Fruit fly (Drosophila melanogaster) whole organism, embryonic: ENCODE measurements around the gene Mitf.

ENCODE experiments used
- Ada2b ChIP-seq: fragments of 200-800 bp; sonication (Bioruptor generic); IDR thresholded peaks from 2 replicates; pipeline ENCODE4 v1.3.6; 2022; ENCODE audit warnings: missing biosample characterization, missing genetic modification characterization
- Atf-2 ChIP-seq: fragments of 200-800 bp; sonication (Bioruptor generic); optimal IDR thresholded peaks from 2 replicates; lab custom pipeline; 2016; ENCODE audit warnings: missing biosample characterization, missing genetic modification characterization
- Bdp1 ChIP-seq: fragments of 200-800 bp; sonication (Bioruptor generic); optimal IDR thresholded peaks from 3 replicates; lab custom pipeline; 2016; ENCODE audit warnings: missing biosample characterization, missing genetic modification characterization
- CG10147 ChIP-seq: fragments of 200-800 bp; sonication (Bioruptor generic); optimal IDR thresholded peaks from 2 replicates; lab custom pipeline; 2019; ENCODE audit warnings: missing biosample characterization, mild to moderate bottlenecking, missing genetic modification characterization, moderate library complexity
- CG10959 ChIP-seq: fragments of 200-800 bp; sonication (Bioruptor generic); IDR thresholded peaks from 2 replicates; pipeline ENCODE4 v1.3.6; 2022; ENCODE audit warnings: missing biosample characterization, missing genetic modification characterization
- CG1233 ChIP-seq: fragments of 200-800 bp; sonication (Bioruptor generic); optimal IDR thresholded peaks from 4 replicates; lab custom pipeline; 2018; ENCODE audit warnings: missing biosample characterization, mild to moderate bottlenecking, missing genetic modification characterization
- CG13624 ChIP-seq: fragments of 200-800 bp; sonication (Bioruptor generic); optimal IDR thresholded peaks from 2 replicates; lab custom pipeline; 2016; ENCODE audit warnings: missing biosample characterization, missing genetic modification characterization
- CG13894 ChIP-seq: fragments of 200-800 bp; sonication (Bioruptor generic); optimal IDR thresholded peaks from 3 replicates; lab custom pipeline; 2018; ENCODE audit warnings: missing biosample characterization, mild to moderate bottlenecking, missing genetic modification characterization, moderate library complexity
- CG15479 ChIP-seq: fragments of 200-800 bp; sonication (Bioruptor generic); optimal IDR thresholded peaks from 3 replicates; lab custom pipeline; 2019; ENCODE audit warnings: missing biosample characterization, mild to moderate bottlenecking, missing genetic modification characterization, moderate library complexity
- CG18599 ChIP-seq: fragments of 200-800 bp; sonication (Bioruptor generic); optimal IDR thresholded peaks from 3 replicates; lab custom pipeline; 2017; ENCODE audit warnings: missing biosample characterization, missing genetic modification characterization, mild to moderate bottlenecking, moderate library complexity, missing genetic modification reagents
- CG18619 ChIP-seq: fragments of 200-800 bp; sonication (Bioruptor generic); optimal IDR thresholded peaks from 3 replicates; lab custom pipeline; 2017; ENCODE audit warnings: missing biosample characterization, mild to moderate bottlenecking, missing genetic modification characterization
- CG2116 ChIP-seq: fragments of 200-800 bp; sonication (Bioruptor generic); optimal IDR thresholded peaks from 3 replicates; lab custom pipeline; 2018; ENCODE audit warnings: missing biosample characterization, mild to moderate bottlenecking, missing genetic modification characterization
- CG2199 ChIP-seq: fragments of 200-800 bp; sonication (Bioruptor generic); IDR thresholded peaks from 3 replicates; pipeline ENCODE4 v1.3.6; 2022; ENCODE audit warnings: missing biosample characterization, missing genetic modification characterization
- CG3065 ChIP-seq: fragments of 200-800 bp; sonication (Bioruptor generic); optimal IDR thresholded peaks from 2 replicates; lab custom pipeline; 2016; ENCODE audit warnings: missing biosample characterization, missing genetic modification characterization
- CG3726 ChIP-seq: fragments of 200-800 bp; sonication (Bioruptor generic); IDR thresholded peaks from 3 replicates; pipeline ENCODE4, ENCODE4 v1.3.6; 2022; ENCODE audit warnings: missing biosample characterization, missing genetic modification characterization
- CG6654 ChIP-seq: fragments of 200-800 bp; sonication (Bioruptor generic); optimal IDR thresholded peaks from 2 replicates; lab custom pipeline; 2017; ENCODE audit warnings: missing biosample characterization, mild to moderate bottlenecking, missing genetic modification characterization
- CG6683 ChIP-seq: fragments of 200-800 bp; sonication (Bioruptor generic); optimal IDR thresholded peaks from 2 replicates; lab custom pipeline; 2017; ENCODE audit warnings: missing biosample characterization, mild to moderate bottlenecking, missing genetic modification characterization, missing genetic modification reagents
- CG7928 ChIP-seq: fragments of 200-800 bp; sonication (Bioruptor generic); optimal IDR thresholded peaks from 2 replicates; lab custom pipeline; 2017; ENCODE audit warnings: missing biosample characterization, mild to moderate bottlenecking, missing genetic modification characterization
- CG8388 ChIP-seq: fragments of 200-800 bp; sonication (Bioruptor generic); optimal IDR thresholded peaks from 2 replicates; lab custom pipeline; 2019; ENCODE audit warnings: missing biosample characterization, mild to moderate bottlenecking, missing genetic modification characterization, moderate library complexity
- CG8924 ChIP-seq: fragments of 200-800 bp; optimal IDR thresholded peaks from 3 replicates; lab custom pipeline; 2019; ENCODE audit warnings: missing biosample characterization, mild to moderate bottlenecking, missing genetic modification characterization, moderate library complexity
- CG9215 ChIP-seq: fragments of 200-800 bp; sonication (Bioruptor generic); IDR thresholded peaks from 2 replicates; pipeline ENCODE4 v1.3.6; 2022; ENCODE audit warnings: missing biosample characterization, missing genetic modification characterization
- Deaf1 ChIP-seq: fragments of 200-800 bp; optimal IDR thresholded peaks from 3 replicates; lab custom pipeline; 2019; ENCODE audit warnings: missing biosample characterization, mild to moderate bottlenecking, missing genetic modification characterization, moderate library complexity
- Hmr ChIP-seq: fragments of 200-800 bp; sonication (Bioruptor generic); optimal IDR thresholded peaks from 3 replicates; lab custom pipeline; 2017; ENCODE audit warnings: mild to moderate bottlenecking, missing biosample characterization, missing genetic modification reagents, missing genetic modification characterization
- Hsf ChIP-seq: fragments of 200-800 bp; sonication (Bioruptor generic); optimal IDR thresholded peaks from 3 replicates; lab custom pipeline; 2016; ENCODE audit warnings: missing biosample characterization, missing genetic modification characterization
- MTF-1 ChIP-seq: fragments of 200-800 bp; sonication (Bioruptor generic); optimal IDR thresholded peaks from 2 replicates; lab custom pipeline; 2018; ENCODE audit warnings: missing biosample characterization, mild to moderate bottlenecking, missing genetic modification characterization, borderline replicate concordance
- Nf-YC ChIP-seq: fragments of 200-800 bp; optimal IDR thresholded peaks from 3 replicates; lab custom pipeline; 2019; ENCODE audit warnings: missing biosample characterization, mild to moderate bottlenecking, missing genetic modification characterization, moderate library complexity
- Rfx ChIP-seq: fragments of 200-800 bp; sonication (Bioruptor generic); IDR thresholded peaks from 2 replicates; pipeline ENCODE4 v1.3.6; 2022; ENCODE audit warnings: missing biosample characterization, missing genetic modification characterization
- Rx ChIP-seq: fragments of 200-800 bp; sonication (Bioruptor generic); IDR thresholded peaks from 2 replicates; pipeline ENCODE4 v1.3.6; 2022; ENCODE audit warnings: missing biosample characterization, missing genetic modification characterization
- Ssrp ChIP-seq: fragments of 200-800 bp; sonication (Bioruptor generic); optimal IDR thresholded peaks from 2 replicates; lab custom pipeline; 2018; ENCODE audit warnings: missing biosample characterization, mild to moderate bottlenecking, missing genetic modification characterization, moderate library complexity
- Stat92E ChIP-seq, 3 experiments: fragments of >200 bp in 2 of 3; fragments of 200-800 bp in 1 of 3; sonication (Bioruptor generic) in 1 of 3; optimal IDR thresholded peaks; 2 replicates each; lab custom pipeline; 2017 to 2019; ENCODE audit warnings: missing biosample characterization in 3 of 3, missing genetic modification characterization in 3 of 3, mild to moderate bottlenecking in 1 of 3, moderate library complexity in 1 of 3
- Tbp ChIP-seq: fragments of >200 bp; optimal IDR thresholded peaks from 2 replicates; lab custom pipeline; 2018; ENCODE audit warnings: missing biosample characterization, missing genetic modification characterization
- aop ChIP-seq: fragments of 200-800 bp; sonication (Bioruptor generic); IDR thresholded peaks from 2 replicates; pipeline ENCODE4 v1.3.6; 2022; ENCODE audit warnings: missing biosample characterization, missing genetic modification characterization
- ara ChIP-seq: fragments of 200-800 bp; sonication (Bioruptor generic); IDR thresholded peaks from 2 replicates; pipeline ENCODE4 v1.3.6; 2022; ENCODE audit warnings: missing biosample characterization, missing genetic modification characterization
- ato ChIP-seq: fragments of 200-800 bp; sonication (Bioruptor generic); IDR thresholded peaks from 2 replicates; pipeline ENCODE4 v1.3.6; 2022; ENCODE audit warnings: missing biosample characterization, missing genetic modification characterization; ENCODE audit not compliant: partially characterized antibody
- az2 ChIP-seq: fragments of 200-800 bp; sonication (Bioruptor generic); optimal IDR thresholded peaks from 3 replicates; lab custom pipeline; 2016; ENCODE audit warnings: missing biosample characterization, missing genetic modification characterization
- corto ChIP-seq: fragments of 200-800 bp; sonication (Bioruptor generic); optimal IDR thresholded peaks from 2 replicates; lab custom pipeline; 2016; ENCODE audit warnings: missing biosample characterization, mild to moderate bottlenecking, missing genetic modification characterization, moderate library complexity
- crp ChIP-seq, 2 experiments: fragments of 200-800 bp; sonication (Bioruptor generic); optimal IDR thresholded peaks; 2 replicates in 1 of 2; 3 replicates in 1 of 2; lab custom pipeline; 2017; ENCODE audit warnings: missing biosample characterization in 2 of 2, missing genetic modification characterization in 2 of 2, mild to moderate bottlenecking in 1 of 2, moderate library complexity in 1 of 2
- dan ChIP-seq: fragments of 200-800 bp; sonication (Bioruptor generic); IDR thresholded peaks from 2 replicates; pipeline ENCODE4 v1.3.6; 2022; ENCODE audit warnings: missing biosample characterization, missing genetic modification characterization
- dimm ChIP-seq: fragments of 200-800 bp; sonication (Bioruptor generic); IDR thresholded peaks from 2 replicates; pipeline ENCODE4 v1.3.6; 2022; ENCODE audit warnings: missing biosample characterization, missing genetic modification characterization
- dysf ChIP-seq: fragments of 200-800 bp; sonication (Bioruptor generic); IDR thresholded peaks from 3 replicates; pipeline ENCODE4 v1.3.6; 2022; ENCODE audit warnings: missing biosample characterization, missing genetic modification characterization
- ewg ChIP-seq: fragments of 200-800 bp; sonication (Bioruptor generic); optimal IDR thresholded peaks from 3 replicates; lab custom pipeline; 2017; ENCODE audit warnings: mild to moderate bottlenecking, missing biosample characterization, missing genetic modification reagents, missing genetic modification characterization
- fru ChIP-seq: fragments of >200 bp; optimal IDR thresholded peaks from 2 replicates; lab custom pipeline; 2017
- grn ChIP-seq: fragments of 200-800 bp; sonication (Bioruptor generic); optimal IDR thresholded peaks from 3 replicates; lab custom pipeline; 2017; ENCODE audit warnings: missing biosample characterization, missing genetic modification characterization
- jing ChIP-seq: fragments of 200-800 bp; sonication (Bioruptor generic); optimal IDR thresholded peaks from 2 replicates; lab custom pipeline; 2018; ENCODE audit warnings: missing biosample characterization, mild to moderate bottlenecking, missing genetic modification characterization
- lmd ChIP-seq: fragments of 200-800 bp; sonication (Bioruptor generic); IDR thresholded peaks from 2 replicates; pipeline ENCODE4 v1.3.6; 2022; ENCODE audit warnings: missing biosample characterization, missing genetic modification characterization
- lola ChIP-seq, 3 experiments: fragments of >200 bp in 2 of 3; fragments of 200-800 bp in 1 of 3; sonication (Bioruptor generic) in 1 of 3; optimal IDR thresholded peaks; 2 replicates each; lab custom pipeline; 2017 to 2019; ENCODE audit warnings: missing biosample characterization in 3 of 3, missing genetic modification characterization in 3 of 3, mild to moderate bottlenecking in 1 of 3, moderate library complexity in 1 of 3
- odd ChIP-seq: fragments of 200-800 bp; sonication (Bioruptor generic); optimal IDR thresholded peaks from 2 replicates; lab custom pipeline; 2017; ENCODE audit warnings: missing biosample characterization, mild to moderate bottlenecking, missing genetic modification characterization
- psq ChIP-seq: fragments of 200-800 bp; sonication (Bioruptor generic); optimal IDR thresholded peaks from 2 replicates; lab custom pipeline; 2017; ENCODE audit warnings: missing biosample characterization, missing genetic modification characterization
- pzg ChIP-seq: fragments of 200-800 bp; sonication (Bioruptor generic); optimal IDR thresholded peaks from 3 replicates; lab custom pipeline; 2018; ENCODE audit warnings: missing biosample characterization, mild to moderate bottlenecking, missing genetic modification characterization, moderate library complexity
- salm ChIP-seq: fragments of 200-800 bp; sonication (Bioruptor generic); optimal IDR thresholded peaks from 2 replicates; lab custom pipeline; 2018; ENCODE audit warnings: missing biosample characterization, mild to moderate bottlenecking, missing genetic modification characterization
- sr ChIP-seq: fragments of 200-800 bp; sonication (Bioruptor generic); IDR thresholded peaks from 3 replicates; pipeline ENCODE4 v1.3.6; 2022; ENCODE audit warnings: missing biosample characterization, missing genetic modification characterization
- stwl ChIP-seq: fragments of 200-800 bp; sonication (Bioruptor generic); optimal IDR thresholded peaks from 3 replicates; lab custom pipeline; 2018; ENCODE audit warnings: missing biosample characterization, mild to moderate bottlenecking, missing genetic modification characterization, moderate library complexity

Gene Mitf

dm6 chr4:1199178-1199577 lies 526 bp downstream of the Mitf start (continued):
- TF ChIP-seq CG7928 (GFP tag; lab: Kevin White, UChicago) (no peak), grn (no peak), lola (GFP tag; optimal IDR thresholded peaks at IDR 0.05; lab: Kevin White, UChicago) (peak in 1 of 3 experiments; percentile 37), CG3726 (no peak), CG6683 (no peak), MTF-1 (GFP tag; lab: Kevin White, UChicago) (no peak), aop (GFP tag; lab: Robert Waterston, UW) (no peak), pzg (GFP tag; lab: Kevin White, UChicago) (no peak), CG10147 (GFP tag; lab: Kevin White, UChicago) (no peak), CG8924 (no peak), Nf-YC (tag; lab: Kevin White, UChicago) (peak; percentile 45), ara (GFP tag; lab: Robert Waterston, UW) (no peak), stwl (tag; lab: Kevin White, UChicago) (peak; percentile 8), Atf-2 (GFP tag; lab: Kevin White, UChicago) (no peak), Hsf (GFP tag; lab: Kevin White, UChicago) (no peak), CG3065 (GFP tag; lab: Kevin White, UChicago) (no peak), ewg (GFP tag; lab: Kevin White, UChicago) (no peak), CG2116 (GFP tag; lab: Kevin White, UChicago) (no peak), CG18619 (GFP tag; lab: Kevin White, UChicago) (no peak), odd (peak; percentile 62), crp (GFP tag; optimal IDR thresholded peaks at IDR 0.05; lab: Kevin White, UChicago) (no peak), Rx (GFP tag; lab: Robert Waterston, UW) (no peak), CG13894 (tag; lab: Kevin White, UChicago) (no peak), Stat92E (GFP tag; optimal IDR thresholded peaks at IDR 0.05; lab: Kevin White, UChicago) (no peak), az2 (GFP tag; lab: Kevin White, UChicago) (no peak), CG18599 (GFP tag; lab: Kevin White, UChicago) (no peak), CG10959 (GFP tag; lab: Robert Waterston, UW) (no peak), CG15479 (GFP tag; lab: Kevin White, UChicago) (no peak), Deaf1 (tag; lab: Kevin White, UChicago) (no peak), Hmr (GFP tag; lab: Kevin White, UChicago) (no peak), jing (GFP tag; lab: Kevin White, UChicago) (no peak), CG6654 (GFP tag; lab: Kevin White, UChicago) (no peak), dimm (GFP tag; lab: Robert Waterston, UW) (no peak), fru (no peak), dan (GFP tag; lab: Robert Waterston, UW) (no peak), ato (GFP tag; lab: Robert Waterston, UW) (no peak), Bdp1 (GFP tag; lab: Kevin White, UChicago) (no peak), CG2199 (GFP tag; lab: Robert Waterston, UW) (no peak), sr (GFP tag; lab: Robert Waterston, UW) (no peak), Rfx (GFP tag; lab: Robert Waterston, UW) (no peak), CG9215 (GFP tag; lab: Robert Waterston, UW) (no peak), Ssrp (no peak), corto (GFP tag; lab: Kevin White, UChicago) (no peak), psq (GFP tag; lab: Kevin White, UChicago) (no peak), CG13624 (GFP tag; lab: Kevin White, UChicago) (no peak), lmd (GFP tag; lab: Robert Waterston, UW) (no peak), CG1233 (GFP tag; lab: Kevin White, UChicago) (peak; percentile 0), Ada2b (no peak), salm (tag; lab: Kevin White, UChicago) (peak; percentile 66), dysf (GFP tag; lab: Robert Waterston, UW) (no peak), Tbp (GFP tag; lab: Kevin White, UChicago) (no peak), CG8388 (GFP tag; lab: Kevin White, UChicago) (no peak)
